Worm (Caenorhabditis elegans): Measurements from ENCODE around the gene old-1.

The old-1 gene

DNA sequence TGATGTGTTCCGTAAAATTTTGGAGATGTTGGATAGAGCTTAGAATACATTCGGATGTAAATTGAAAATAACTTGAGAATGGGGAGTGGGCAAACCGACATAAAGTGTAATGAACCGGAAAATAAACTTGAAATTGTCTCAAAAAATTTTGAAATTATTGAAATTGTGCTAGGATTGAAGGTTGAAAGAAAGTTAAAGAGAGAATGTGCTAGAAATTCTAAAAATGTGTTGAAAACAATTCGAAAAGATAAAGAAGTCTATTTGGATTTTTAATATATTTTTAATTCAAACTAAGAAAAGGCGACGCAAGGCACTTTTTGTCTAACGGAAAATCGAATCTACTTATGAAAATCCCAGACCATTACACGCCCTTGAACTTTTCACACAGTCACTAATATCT, 34.7 kb downstream of the old-1 start, which contains the start of gene ZK938.3:
Gene ZK938.3, minus strand, starts transcription at position 101 of the 400 bp plus-strand sequence.
- TF ChIP-seq zip-8 (tag; optimal IDR thresholded peaks at IDR 0.05) (no peak), unc-120 (tag; optimal IDR thresholded peaks at IDR 0.05; ENCODE audit: poor library complexity, severe bottlenecking) (no peak), drap-1 (GFP tag; optimal IDR thresholded peaks at IDR 0.05) (no peak), mab-5 (tag; optimal IDR thresholded peaks at IDR 0.05) (no peak), lin-32 (GFP tag; optimal IDR thresholded peaks at IDR 0.05) (no peak), elt-1 (tag; optimal IDR thresholded peaks at IDR 0.05; ENCODE audit: borderline replicate concordance, insufficient read depth) (no peak), tbx-8 (GFP tag; optimal IDR thresholded peaks at IDR 0.05) (no peak), nhr-76 (tag; optimal IDR thresholded peaks at IDR 0.05) (no peak), sptf-1 (tag; optimal IDR thresholded peaks at IDR 0.05) (no peak), elt-3 (tag; optimal IDR thresholded peaks at IDR 0.05) (no peak), unc-62 (GFP tag; optimal IDR thresholded peaks at IDR 0.05) (no peak), cnd-1 (tag; optimal IDR thresholded peaks at IDR 0.05) (no peak), ham-2 (GFP tag; optimal IDR thresholded peaks at IDR 0.05) (no peak), bed-3 (GFP tag; optimal IDR thresholded peaks at IDR 0.05) (no peak), lin-13 (tag; optimal IDR thresholded peaks at IDR 0.05) (no peak), nhr-12 (tag; optimal IDR thresholded peaks at IDR 0.05) (no peak), blmp-1 (tag; optimal IDR thresholded peaks at IDR 0.05) (no peak), snpc-4 (tag; optimal IDR thresholded peaks at IDR 0.05) (no peak)

DNA sequence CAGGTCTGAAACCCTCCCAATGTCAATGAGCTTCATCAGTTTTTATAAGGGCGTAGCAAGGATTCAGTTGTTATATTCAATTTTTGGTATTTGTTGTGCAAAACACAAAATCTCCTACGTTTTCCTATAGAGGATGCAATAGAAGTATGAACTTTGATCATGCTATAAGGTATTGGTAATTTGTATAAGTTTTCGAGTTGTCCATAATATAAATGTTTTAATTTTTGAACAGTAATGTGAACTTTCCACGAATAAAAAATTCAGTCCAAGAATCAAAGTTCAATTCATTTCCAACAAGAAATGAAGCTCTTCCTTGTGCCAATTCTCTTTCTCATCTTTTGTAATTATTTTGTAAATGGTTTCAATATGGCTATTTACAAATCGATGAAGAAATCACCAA, 37.5 kb downstream of the old-1 start, which contains the start of gene ZK938.12:
Gene ZK938.12, plus strand, starts transcription at position 301 of the 400 bp plus-strand sequence.
- TF ChIP-seq lin-13 (tag; optimal IDR thresholded peaks at IDR 0.05), result no peak
- no peak for TF ChIP-seq nhr-76 (tag; optimal IDR thresholded peaks at IDR 0.05)
- no peak for TF ChIP-seq snpc-4 (tag; optimal IDR thresholded peaks at IDR 0.05)
- no peak for TF ChIP-seq mep-1 (tag; optimal IDR thresholded peaks at IDR 0.05)
- no peak for TF ChIP-seq zip-8 (tag; optimal IDR thresholded peaks at IDR 0.05)
- TF ChIP-seq elt-3 (tag; optimal IDR thresholded peaks at IDR 0.05), result no peak
- TF ChIP-seq unc-120 (tag; optimal IDR thresholded peaks at IDR 0.05; ENCODE audit: poor library complexity, severe bottlenecking), result no peak
- TF ChIP-seq mab-5 (tag; optimal IDR thresholded peaks at IDR 0.05), result no peak
- TF ChIP-seq pha-4 (tag; optimal IDR thresholded peaks at IDR 0.05), result no peak
- no peak for TF ChIP-seq ztf-11 (tag; optimal IDR thresholded peaks at IDR 0.05)
- TF ChIP-seq mls-2 (tag; optimal IDR thresholded peaks at IDR 0.05), result no peak
- no peak for TF ChIP-seq bed-3 (GFP tag; optimal IDR thresholded peaks at IDR 0.05)
- no peak for TF ChIP-seq unc-39 (tag; optimal IDR thresholded peaks at IDR 0.05)
- no peak for TF ChIP-seq nhr-28 (tag; optimal IDR thresholded peaks at IDR 0.05)
- TF ChIP-seq blmp-1 (tag; optimal IDR thresholded peaks at IDR 0.05), result no peak
- no peak for TF ChIP-seq ceh-43 (GFP tag; optimal IDR thresholded peaks at IDR 0.05)
- TF ChIP-seq nhr-12 (tag; optimal IDR thresholded peaks at IDR 0.05), result no peak
- no peak for TF ChIP-seq ceh-83 (GFP tag; optimal IDR thresholded peaks at IDR 0.05)

DNA sequence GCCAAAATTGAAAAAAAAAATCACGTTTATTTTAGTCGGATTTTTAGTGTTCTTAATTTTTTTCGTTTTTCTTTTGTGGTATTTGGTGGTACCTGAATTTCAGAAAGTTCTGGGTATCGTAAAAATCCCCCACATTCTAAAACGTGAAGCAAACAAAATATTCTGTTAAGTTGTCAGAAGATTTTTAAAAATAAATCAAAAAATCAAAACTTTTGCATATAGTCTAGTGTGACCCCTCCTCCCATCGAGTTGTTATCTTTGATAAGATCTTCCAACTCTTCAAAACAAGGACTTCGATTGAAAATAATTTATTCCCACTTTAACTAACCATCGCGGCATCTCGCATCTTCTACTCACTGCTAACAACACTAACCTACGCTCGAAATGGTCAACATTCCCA, 39.4 kb downstream of the old-1 start, which contains the start of gene ZK938.1:
Gene ZK938.1, plus strand, starts transcription at position 301 of the 400 bp plus-strand sequence.
- TF ChIP-seq nhr-2 (tag; optimal IDR thresholded peaks at IDR 0.05) (no peak), mab-5 (tag; optimal IDR thresholded peaks at IDR 0.05) (no peak), ztf-11 (tag; optimal IDR thresholded peaks at IDR 0.05) (no peak), mls-2 (tag; optimal IDR thresholded peaks at IDR 0.05) (no peak), pha-4 (tag; optimal IDR thresholded peaks at IDR 0.05) (no peak), sptf-1 (tag; optimal IDR thresholded peaks at IDR 0.05) (no peak), lsy-2 (tag; optimal IDR thresholded peaks at IDR 0.05) (no peak), ham-2 (GFP tag; optimal IDR thresholded peaks at IDR 0.05) (no peak)

DNA sequence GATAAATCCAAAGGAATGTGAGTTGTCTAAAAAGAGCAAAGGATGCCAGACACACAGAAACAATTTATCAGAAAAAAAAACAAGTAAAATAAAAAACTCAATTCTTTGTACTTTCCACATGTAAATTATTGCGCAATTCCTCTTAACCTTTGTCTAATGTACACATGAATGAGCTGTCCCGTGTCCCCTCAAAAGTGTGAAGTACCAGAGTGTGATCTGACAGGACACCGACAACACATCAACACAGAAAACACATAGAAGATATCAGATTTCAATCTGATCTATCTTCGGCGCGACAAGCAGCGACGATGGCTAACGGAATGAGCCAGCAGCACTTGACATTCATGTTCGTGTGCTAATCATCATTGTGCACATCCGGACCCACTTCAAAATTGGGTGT, 40.0 kb downstream of the old-1 start:
- no peak for TF ChIP-seq mab-5 (tag; optimal IDR thresholded peaks at IDR 0.05)
- peak; percentile 77 for TF ChIP-seq nhr-2 (tag; optimal IDR thresholded peaks at IDR 0.05)
- peak; percentile 74 for TF ChIP-seq zip-8 (tag; optimal IDR thresholded peaks at IDR 0.05)

DNA sequence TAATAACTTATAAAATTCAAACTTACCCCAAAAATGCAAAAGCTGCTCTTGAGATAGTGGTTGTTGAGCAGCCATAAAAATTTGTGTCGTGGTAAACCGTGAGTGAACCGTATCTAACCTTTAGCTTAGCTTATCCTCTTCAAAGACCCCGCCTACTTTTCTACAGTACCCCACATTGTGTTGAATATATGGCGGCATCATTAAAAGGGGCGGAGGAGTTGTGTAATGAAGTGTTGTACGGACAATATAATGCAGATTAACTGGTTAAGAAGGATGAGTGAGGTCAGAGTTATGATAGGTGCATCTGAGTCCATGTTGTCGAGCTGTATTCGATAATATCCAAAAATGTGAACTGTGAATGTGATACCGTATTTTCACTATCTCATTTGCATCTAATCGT, 40.7 kb downstream of the old-1 start, which contains the start of gene eyg-1:
Gene eyg-1, minus strand, starts transcription at position 101 of the 400 bp plus-strand sequence.
- TF ChIP-seq cnd-1 (tag; optimal IDR thresholded peaks at IDR 0.05) (no peak), nhr-2 (tag; optimal IDR thresholded peaks at IDR 0.05) (peak; percentile 22), blmp-1 (tag; optimal IDR thresholded peaks at IDR 0.05) (no peak)

DNA sequence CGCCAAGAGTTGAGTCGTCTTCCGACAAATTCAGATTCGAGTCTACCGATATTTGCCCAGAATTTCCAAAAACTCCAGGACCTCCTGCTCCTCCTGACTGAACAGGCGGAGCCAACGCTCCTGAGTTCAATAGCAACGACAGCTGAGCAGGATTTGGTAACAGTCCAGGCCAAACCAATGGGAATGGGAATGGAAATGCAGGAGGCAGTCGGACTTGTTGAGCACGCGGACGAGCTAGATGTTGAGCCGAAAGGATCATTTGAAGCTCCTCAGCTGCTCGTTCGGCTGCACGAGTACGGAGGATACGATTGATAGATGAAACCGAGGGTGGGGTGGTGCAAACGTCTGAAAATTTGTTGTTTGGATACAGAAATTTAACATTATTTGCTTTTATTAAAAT, 41.6 kb downstream of the old-1 start:
- TF ChIP-seq nhr-28 (tag; optimal IDR thresholded peaks at IDR 0.05) (no peak), snpc-4 (tag; optimal IDR thresholded peaks at IDR 0.05) (no peak), elt-1 (tag; optimal IDR thresholded peaks at IDR 0.05; ENCODE audit: borderline replicate concordance, insufficient read depth) (no peak), ceh-43 (GFP tag; optimal IDR thresholded peaks at IDR 0.05) (no peak), ces-1 (GFP tag; optimal IDR thresholded peaks at IDR 0.05) (no peak), nhr-2 (tag; optimal IDR thresholded peaks at IDR 0.05) (no peak), elt-3 (tag; optimal IDR thresholded peaks at IDR 0.05) (no peak), lin-13 (tag; optimal IDR thresholded peaks at IDR 0.05) (no peak), mep-1 (tag; optimal IDR thresholded peaks at IDR 0.05) (no peak), lin-32 (GFP tag; optimal IDR thresholded peaks at IDR 0.05) (no peak), pha-4 (tag; optimal IDR thresholded peaks at IDR 0.05) (no peak), hlh-1 (tag; optimal IDR thresholded peaks at IDR 0.05) (no peak), unc-120 (tag; optimal IDR thresholded peaks at IDR 0.05; ENCODE audit: poor library complexity, severe bottlenecking) (no peak), blmp-1 (tag; optimal IDR thresholded peaks at IDR 0.05) (no peak), mab-5 (tag; optimal IDR thresholded peaks at IDR 0.05) (no peak), ztf-11 (tag; optimal IDR thresholded peaks at IDR 0.05) (no peak), ceh-39 (tag; optimal IDR thresholded peaks at IDR 0.05) (no peak), mls-2 (tag; optimal IDR thresholded peaks at IDR 0.05) (no peak)
